Worm (Caenorhabditis elegans) whole organism, L2 larva: ENCODE measurements around the gene R05D3.8.

Experiments used
- C34F6.9 ChIP-seq: fragments of 150-350 bp; optimal IDR thresholded peaks from 2 replicates; lab custom pipeline; 2014; ENCODE audit warnings: missing biosample characterization, missing genetic modification characterization
- F13H6.1 ChIP-seq: sonication (generic microtip); optimal IDR thresholded peaks from 2 replicates; lab custom pipeline; 2016; ENCODE audit warnings: missing genetic modification characterization, missing compliant biosample characterization
- R02D3.7 ChIP-seq: fragments of 150-350 bp; optimal IDR thresholded peaks from 2 replicates; lab custom pipeline; 2014; ENCODE audit warnings: missing biosample characterization, missing genetic modification characterization
- Y55F3AM.14 ChIP-seq: fragments of 200-800 bp; sonication (Bioruptor generic); optimal IDR thresholded peaks from 2 replicates; lab custom pipeline; 2018; ENCODE audit warnings: mild to moderate bottlenecking, missing genetic modification characterization, missing compliant biosample characterization
- ZK546.5 ChIP-seq: sonication (generic microtip); optimal IDR thresholded peaks from 2 replicates; lab custom pipeline; 2017; ENCODE audit warnings: missing biosample characterization, missing genetic modification characterization
- alr-1 ChIP-seq: fragments of 150-350 bp; optimal IDR thresholded peaks from 2 replicates; lab custom pipeline; 2014; ENCODE audit warnings: missing biosample characterization, missing genetic modification characterization
- aly-2 ChIP-seq: fragments of 150-350 bp; optimal IDR thresholded peaks from 2 replicates; lab custom pipeline; 2014; ENCODE audit warnings: missing biosample characterization, missing genetic modification characterization
- ama-1 ChIP-seq: fragments of 150-350 bp; optimal IDR thresholded peaks from 2 replicates; lab custom pipeline; 2018; ENCODE audit warnings: inconsistent platforms
- blmp-1 ChIP-seq: sonication (generic microtip); optimal IDR thresholded peaks from 2 replicates; lab custom pipeline; 2017; ENCODE audit warnings: missing genetic modification characterization, mild to moderate bottlenecking, missing compliant biosample characterization, antibody characterized with exemption, moderate library complexity; ENCODE audit not compliant: insufficient read depth
- ceh-82 ChIP-seq: fragments of 150-350 bp; optimal IDR thresholded peaks from 2 replicates; lab custom pipeline; 2014; ENCODE audit warnings: missing biosample characterization, missing genetic modification characterization
- crh-2 ChIP-seq: sonication (generic microtip); optimal IDR thresholded peaks from 2 replicates; lab custom pipeline; 2017; ENCODE audit warnings: missing biosample characterization, missing genetic modification characterization
- dmd-4 ChIP-seq: sonication (generic microtip); optimal IDR thresholded peaks from 2 replicates; lab custom pipeline; 2017; ENCODE audit warnings: missing biosample characterization, missing genetic modification characterization
- egl-27 ChIP-seq: sonication (generic microtip); optimal IDR thresholded peaks from 3 replicates; lab custom pipeline; 2017; ENCODE audit warnings: missing biosample characterization, missing genetic modification reagents, missing genetic modification characterization
- elt-1 ChIP-seq: fragments of 150-350 bp; optimal IDR thresholded peaks from 2 replicates; lab custom pipeline; 2014; ENCODE audit warnings: missing biosample characterization, missing genetic modification characterization
- elt-3 ChIP-seq: sonication (generic microtip); optimal IDR thresholded peaks from 2 replicates; lab custom pipeline; 2017; ENCODE audit warnings: missing biosample characterization, missing genetic modification characterization
- fos-1 ChIP-seq: fragments of 150-350 bp; optimal IDR thresholded peaks from 2 replicates; lab custom pipeline; 2014; ENCODE audit warnings: missing biosample characterization, missing genetic modification characterization
- gmeb-1 ChIP-seq: fragments of 150-350 bp; optimal IDR thresholded peaks from 2 replicates; lab custom pipeline; 2014; ENCODE audit warnings: missing biosample characterization, missing genetic modification characterization
- lin-11 ChIP-seq: fragments of 150-350 bp; sonication (generic microtip); optimal IDR thresholded peaks from 2 replicates; lab custom pipeline; 2014; ENCODE audit warnings: missing biosample characterization, missing genetic modification characterization, inconsistent platforms, mixed read lengths
- lin-39 ChIP-seq: fragments of 150-350 bp; optimal IDR thresholded peaks from 2 replicates; lab custom pipeline; 2014; ENCODE audit warnings: missing biosample characterization, missing genetic modification reagents, missing genetic modification characterization
- lsy-2 ChIP-seq, 2 experiments: fragments of 150-350 bp in 1 of 2; sonication (generic microtip) in 1 of 2; optimal IDR thresholded peaks; 2 replicates each; lab custom pipeline; 2014 to 2017; ENCODE audit warnings: missing biosample characterization in 2 of 2, missing genetic modification characterization in 2 of 2
- mab-5 ChIP-seq: fragments of 150-350 bp; optimal IDR thresholded peaks from 2 replicates; lab custom pipeline; 2014; ENCODE audit warnings: missing biosample characterization, missing genetic modification characterization
- mbf-1 ChIP-seq: sonication (generic microtip); optimal IDR thresholded peaks from 2 replicates; lab custom pipeline; 2017; ENCODE audit warnings: missing biosample characterization, missing genetic modification characterization
- mdl-1 ChIP-seq, 2 experiments: fragments of 150-350 bp in 1 of 2; sonication (generic microtip) in 1 of 2; optimal IDR thresholded peaks; 2 replicates each; lab custom pipeline; 2017; ENCODE audit warnings: missing biosample characterization in 2 of 2, missing genetic modification characterization in 2 of 2
- nhr-10 ChIP-seq: sonication (generic microtip); optimal IDR thresholded peaks from 2 replicates; lab custom pipeline; 2017; ENCODE audit warnings: missing biosample characterization, missing genetic modification characterization
- nhr-11 ChIP-seq: fragments of 150-350 bp; optimal IDR thresholded peaks from 2 replicates; lab custom pipeline; 2014; ENCODE audit warnings: missing biosample characterization, missing genetic modification characterization
- nhr-12 ChIP-seq: fragments of 150-350 bp; optimal IDR thresholded peaks from 2 replicates; lab custom pipeline; 2014; ENCODE audit warnings: missing biosample characterization, missing genetic modification characterization
- nhr-129 ChIP-seq: fragments of 150-350 bp; optimal IDR thresholded peaks from 2 replicates; lab custom pipeline; 2014; ENCODE audit warnings: missing biosample characterization, missing genetic modification characterization
- nhr-21 ChIP-seq: fragments of 150-350 bp; optimal IDR thresholded peaks from 2 replicates; lab custom pipeline; 2014; ENCODE audit warnings: missing biosample characterization, missing genetic modification characterization
- nhr-23 ChIP-seq: fragments of 150-350 bp; optimal IDR thresholded peaks from 2 replicates; lab custom pipeline; 2014; ENCODE audit warnings: missing biosample characterization, missing genetic modification reagents, missing genetic modification characterization
- nhr-237 ChIP-seq: fragments of 150-350 bp; optimal IDR thresholded peaks from 2 replicates; lab custom pipeline; 2014; ENCODE audit warnings: missing biosample characterization, missing genetic modification characterization
- nhr-25 ChIP-seq: fragments of 150-350 bp; sonication (generic microtip); optimal IDR thresholded peaks from 3 replicates; lab custom pipeline; 2014; ENCODE audit warnings: missing biosample characterization, missing genetic modification characterization
- nhr-6 ChIP-seq: fragments of 150-350 bp; optimal IDR thresholded peaks from 2 replicates; lab custom pipeline; 2014; ENCODE audit warnings: missing biosample characterization, missing genetic modification characterization
- nhr-77 ChIP-seq: fragments of 150-350 bp; optimal IDR thresholded peaks from 2 replicates; lab custom pipeline; 2014; ENCODE audit warnings: missing biosample characterization, missing genetic modification characterization
- skn-1 ChIP-seq: sonication (generic microtip); optimal IDR thresholded peaks from 2 replicates; lab custom pipeline; 2017; ENCODE audit warnings: missing biosample characterization, missing genetic modification characterization
- sma-3 ChIP-seq: sonication (generic microtip); optimal IDR thresholded peaks from 2 replicates; lab custom pipeline; 2016; ENCODE audit warnings: missing genetic modification reagents, missing genetic modification characterization, missing compliant biosample characterization
- snpc-4 ChIP-seq: fragments of 150-350 bp; optimal IDR thresholded peaks from 2 replicates; lab custom pipeline; 2014; ENCODE audit warnings: missing biosample characterization, missing genetic modification characterization
- unc-39 ChIP-seq: fragments of 150-350 bp; optimal IDR thresholded peaks from 2 replicates; lab custom pipeline; 2014; ENCODE audit warnings: missing biosample characterization, missing genetic modification characterization
- unc-55 ChIP-seq: fragments of 150-350 bp; sonication (generic microtip); optimal IDR thresholded peaks from 3 replicates; lab custom pipeline; 2014; ENCODE audit warnings: missing biosample characterization, missing genetic modification reagents, missing genetic modification characterization
- unc-62 ChIP-seq: fragments of 150-350 bp; optimal IDR thresholded peaks from 2 replicates; lab custom pipeline; 2014; ENCODE audit warnings: missing biosample characterization, missing genetic modification reagents, missing genetic modification characterization
- zag-1 ChIP-seq: fragments of 150-350 bp; optimal IDR thresholded peaks from 2 replicates; lab custom pipeline; 2014; ENCODE audit warnings: missing biosample characterization, missing genetic modification characterization
- ztf-11 ChIP-seq: sonication (generic microtip); optimal IDR thresholded peaks from 2 replicates; lab custom pipeline; 2017; ENCODE audit warnings: missing biosample characterization, missing genetic modification characterization
- ztf-4 ChIP-seq: fragments of 150-350 bp; optimal IDR thresholded peaks from 2 replicates; lab custom pipeline; 2014; ENCODE audit warnings: missing biosample characterization, missing genetic modification characterization

The R05D3.8 gene

DNA sequence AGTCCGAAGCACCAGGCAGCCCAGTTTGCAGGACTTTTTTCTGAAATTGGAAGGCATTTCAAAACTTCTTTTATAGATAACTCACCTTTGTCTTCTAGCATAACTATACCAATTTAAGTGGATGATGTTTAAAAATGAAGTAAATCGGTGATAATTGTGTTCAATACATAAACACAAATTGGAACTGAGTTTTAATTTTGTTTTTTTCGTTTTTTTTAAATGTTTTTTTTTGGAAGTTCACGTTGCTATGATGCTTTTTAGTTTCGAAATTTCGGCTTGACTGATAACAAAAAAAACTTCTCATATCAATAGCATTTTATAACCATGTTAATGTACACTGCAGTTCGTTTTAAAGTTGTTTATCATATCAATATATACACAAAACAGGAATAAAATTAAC is 31.4 kb upstream of the R05D3.8 start, which contains the start of gene ZK353.4:
Gene ZK353.4 (minus strand): TSS at position 101 of the 400 bp plus-strand sequence.
- TF ChIP-seq mab-5 (no peak), F13H6.1 (tag; lab: Kevin White, UChicago) (no peak), C34F6.9 (tag; lab: Kevin White, UChicago) (no peak), gmeb-1 (tag; lab: Kevin White, UChicago) (no peak), ZK546.5 (tag; lab: Kevin White, UChicago) (no peak), alr-1 (tag; lab: Kevin White, UChicago) (no peak), elt-3 (tag; lab: Kevin White, UChicago) (no peak), ama-1 (lab: Kevin White, UChicago) (no peak), mdl-1 (tag; optimal IDR thresholded peaks at IDR 0.05; lab: Kevin White, UChicago) (no peak)

DNA sequence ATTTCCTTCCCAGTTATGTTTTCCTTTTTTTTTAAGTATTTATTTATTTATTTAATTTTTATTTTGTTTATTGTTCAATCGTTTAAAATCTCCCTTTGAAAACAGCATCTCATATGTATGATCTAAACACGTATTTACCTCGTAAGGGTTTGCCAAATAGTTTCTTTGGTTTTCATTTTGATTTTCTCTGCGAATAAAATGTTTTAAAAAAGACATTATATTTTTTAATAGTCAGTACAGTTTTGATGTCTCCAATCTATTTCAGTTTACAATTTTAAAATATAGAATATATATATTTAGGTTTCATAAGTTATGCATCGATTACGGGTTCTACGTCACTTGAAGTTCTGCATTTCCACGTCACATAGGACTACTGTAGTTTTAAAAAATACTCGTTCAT is 22.5 kb upstream of the R05D3.8 start, which contains the start of gene R05D3.12:
Gene R05D3.12 (plus strand): TSS at position 301 of the 400 bp plus-strand sequence.
- TF ChIP-seq lin-39 (tag; lab: Kevin White, UChicago), result no peak
- TF ChIP-seq Y55F3AM.14 (GFP tag; lab: Kevin White, UChicago), result no peak
- TF ChIP-seq egl-27 (tag; lab: Kevin White, UChicago), result no peak
- no peak for TF ChIP-seq elt-3 (tag; lab: Kevin White, UChicago)
- TF ChIP-seq unc-62 (GFP tag; lab: Kevin White, UChicago), result no peak

DNA sequence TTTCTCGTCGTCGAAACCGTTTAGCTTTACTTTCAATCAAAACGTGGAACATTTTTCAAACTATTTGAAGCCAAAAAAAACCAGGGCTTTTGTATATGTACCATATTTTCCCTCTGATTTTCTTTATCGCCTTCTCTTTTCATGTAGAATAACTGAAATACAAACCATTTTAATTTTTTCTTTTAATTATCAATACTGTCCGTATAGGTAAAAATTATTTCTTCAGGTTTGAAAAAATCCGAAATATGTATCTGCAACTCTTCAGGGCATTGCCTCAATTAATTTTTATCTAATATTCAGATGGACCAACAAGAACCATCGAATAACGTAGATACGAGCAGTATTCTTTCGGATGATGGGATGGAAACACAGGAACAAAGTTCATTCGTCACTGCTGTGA is 16.9 kb upstream of the R05D3.8 start, which contains the start of gene met-2:
Gene met-2 (plus strand): TSS at position 301 of the 400 bp plus-strand sequence.
- TF ChIP-seq dmd-4 (tag; lab: Kevin White, UChicago), result no peak
- TF ChIP-seq nhr-23, result no peak
- TF ChIP-seq sma-3 (GFP tag; lab: Kevin White, UChicago), result no peak
- no peak for TF ChIP-seq unc-55
- TF ChIP-seq nhr-11, result no peak
- no peak for TF ChIP-seq crh-2 (tag; lab: Kevin White, UChicago)
- TF ChIP-seq nhr-129 (tag; lab: Kevin White, UChicago), result no peak
- TF ChIP-seq nhr-77, result no peak
- TF ChIP-seq unc-62 (GFP tag; lab: Kevin White, UChicago), result no peak
- no peak for TF ChIP-seq skn-1 (tag; lab: Kevin White, UChicago)
- TF ChIP-seq snpc-4, result no peak
- TF ChIP-seq egl-27 (tag; lab: Kevin White, UChicago), result no peak
- no peak for TF ChIP-seq aly-2 (tag; lab: Kevin White, UChicago)
- TF ChIP-seq, all 48 proteins: peak for 0

DNA sequence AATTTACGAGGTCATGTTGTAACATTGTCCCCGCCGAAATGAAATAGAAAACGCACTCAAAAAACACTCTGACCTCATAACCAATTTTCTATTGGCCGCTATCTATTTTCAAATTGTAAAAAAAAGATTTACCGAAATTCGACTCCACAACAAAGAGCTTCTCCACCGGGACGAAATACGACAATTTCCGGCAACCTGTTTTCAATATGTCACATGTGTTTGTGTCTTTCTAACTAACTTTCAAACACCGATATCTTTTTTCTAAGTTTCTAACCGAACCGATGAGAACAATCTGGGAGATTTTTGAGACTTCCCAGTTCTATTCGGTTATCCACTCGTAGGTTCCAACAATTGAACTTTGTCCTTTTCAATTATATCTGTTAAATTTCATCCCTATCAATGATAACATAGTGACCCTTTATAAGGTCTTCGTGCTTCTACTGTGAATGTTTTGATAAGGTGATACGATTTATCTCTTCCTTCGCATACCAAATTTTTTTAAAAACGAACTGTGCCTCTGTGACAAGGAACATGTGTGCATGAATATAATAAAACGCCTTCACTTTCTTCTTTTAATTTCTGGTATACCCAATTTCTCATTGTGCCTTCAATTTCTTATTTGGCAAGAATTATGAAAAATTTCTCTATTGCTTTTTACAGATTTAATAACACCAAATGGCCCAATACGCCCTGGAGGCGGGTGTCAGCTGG is 13.6 kb upstream of the R05D3.8 start, which contains the start of gene lmbr-1:
Gene lmbr-1 (plus strand): TSS at position 661 of the 711 bp plus-strand sequence.
- TF ChIP-seq unc-55, result no peak
- TF ChIP-seq mbf-1 (tag; lab: Kevin White, UChicago), result no peak
- no peak for TF ChIP-seq ztf-4 (tag; lab: Kevin White, UChicago)
- no peak for TF ChIP-seq ceh-82
- no peak for TF ChIP-seq ama-1 (lab: Kevin White, UChicago)
- no peak for TF ChIP-seq nhr-10 (tag; lab: Kevin White, UChicago)
- no peak for TF ChIP-seq F13H6.1 (tag; lab: Kevin White, UChicago)
- no peak for TF ChIP-seq gmeb-1 (tag; lab: Kevin White, UChicago)
- no peak for TF ChIP-seq nhr-11
- no peak for TF ChIP-seq nhr-12 (tag; lab: Kevin White, UChicago)
- no peak for TF ChIP-seq crh-2 (tag; lab: Kevin White, UChicago)
- no peak for TF ChIP-seq R02D3.7 (tag; lab: Kevin White, UChicago)
- TF ChIP-seq fos-1 (tag; lab: Kevin White, UChicago), result no peak
- TF ChIP-seq nhr-6 (tag; lab: Kevin White, UChicago), result no peak
- no peak for TF ChIP-seq elt-1 (tag; lab: Kevin White, UChicago)
- TF ChIP-seq zag-1 (tag; lab: Kevin White, UChicago), result no peak
- TF ChIP-seq sma-3 (GFP tag; lab: Kevin White, UChicago), result no peak
- no peak for TF ChIP-seq C34F6.9 (tag; lab: Kevin White, UChicago)
- no peak for TF ChIP-seq aly-2 (tag; lab: Kevin White, UChicago)

DNA sequence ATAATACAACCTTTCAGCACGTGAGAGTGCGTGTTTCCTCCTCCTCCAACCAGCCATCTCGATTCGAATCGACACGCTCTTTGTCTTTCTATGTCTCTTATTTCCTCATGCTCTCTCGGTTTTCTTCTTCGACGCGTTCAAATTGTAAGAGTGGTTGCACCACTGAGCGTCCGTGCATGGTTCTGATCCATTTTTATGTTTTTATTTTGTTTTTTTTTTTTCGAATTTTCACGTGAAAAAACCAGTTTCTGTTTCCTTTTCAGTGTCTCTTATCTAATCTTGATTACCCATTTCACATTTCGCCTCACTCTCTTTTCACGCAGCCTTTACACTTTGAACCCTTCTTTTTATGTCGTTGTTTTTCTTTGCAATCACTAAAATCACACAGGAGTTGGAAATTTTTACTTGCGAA is 12.7 kb upstream of the R05D3.8 start:
- no peak for TF ChIP-seq ztf-11 (tag; lab: Kevin White, UChicago)
- TF ChIP-seq ZK546.5 (tag; lab: Kevin White, UChicago), result no peak
- TF ChIP-seq nhr-12 (tag; lab: Kevin White, UChicago), result no peak
- TF ChIP-seq unc-55, result peak; percentile 2
- peak; percentile 39 for TF ChIP-seq Y55F3AM.14 (GFP tag; lab: Kevin White, UChicago)
- peak; percentile 53 for TF ChIP-seq nhr-25
- no peak for TF ChIP-seq nhr-237
- no peak for TF ChIP-seq unc-39
- peak; percentile 68 for TF ChIP-seq C34F6.9 (tag; lab: Kevin White, UChicago)
- TF ChIP-seq lin-11 (tag; lab: Kevin White, UChicago), result no peak
- TF ChIP-seq elt-3 (tag; lab: Kevin White, UChicago), result no peak
- TF ChIP-seq blmp-1 (tag; lab: Kevin White, UChicago), result peak; percentile 52
- TF ChIP-seq nhr-129 (tag; lab: Kevin White, UChicago), result peak; percentile 50
- no peak for TF ChIP-seq aly-2 (tag; lab: Kevin White, UChicago)
- TF ChIP-seq fos-1 (tag; lab: Kevin White, UChicago), result peak; percentile 46
- TF ChIP-seq ama-1 (lab: Kevin White, UChicago), result no peak
- TF ChIP-seq sma-3 (GFP tag; lab: Kevin White, UChicago), result peak; percentile 2
- peak in 1 of 2 experiments; percentile 63 for TF ChIP-seq lsy-2 (tag; optimal IDR thresholded peaks at IDR 0.05; lab: Kevin White, UChicago)
- no peak for TF ChIP-seq snpc-4
- TF ChIP-seq nhr-21 (tag; lab: Kevin White, UChicago), result peak; percentile 53
- TF ChIP-seq mdl-1 (tag; optimal IDR thresholded peaks at IDR 0.05; lab: Kevin White, UChicago), result peak in 1 of 2 experiments; percentile 17
- peak; percentile 39 for TF ChIP-seq crh-2 (tag; lab: Kevin White, UChicago)
